Worm (Caenorhabditis elegans) whole organism, L2 larva: Measurements from ENCODE around the gene math-40.

Experiments
- aly-2 ChIP-seq: fragments of 150-350 bp; optimal IDR thresholded peaks from 2 replicates; lab custom pipeline; 2014; ENCODE audit warnings: missing biosample characterization, missing genetic modification characterization
- ama-1 ChIP-seq: fragments of 150-350 bp; optimal IDR thresholded peaks from 2 replicates; lab custom pipeline; 2018; ENCODE audit warnings: inconsistent platforms
- elt-3 ChIP-seq: sonication (generic microtip); optimal IDR thresholded peaks from 2 replicates; lab custom pipeline; 2017; ENCODE audit warnings: missing biosample characterization, missing genetic modification characterization
- nhr-11 ChIP-seq: fragments of 150-350 bp; optimal IDR thresholded peaks from 2 replicates; lab custom pipeline; 2014; ENCODE audit warnings: missing biosample characterization, missing genetic modification characterization
- unc-62 ChIP-seq: fragments of 150-350 bp; optimal IDR thresholded peaks from 2 replicates; lab custom pipeline; 2014; ENCODE audit warnings: missing biosample characterization, missing genetic modification reagents, missing genetic modification characterization
- ztf-11 ChIP-seq: sonication (generic microtip); optimal IDR thresholded peaks from 2 replicates; lab custom pipeline; 2017; ENCODE audit warnings: missing biosample characterization, missing genetic modification characterization

ce11 chrII:1852503-1852902, 22.1 kb downstream of the math-40 start, which contains the start of gene C52E2.2:
- TF ChIP-seq ama-1 (lab: Kevin White, UChicago), result no peak
- TF ChIP-seq nhr-11, result no peak
- TF ChIP-seq unc-62, result no peak
- no peak for TF ChIP-seq aly-2 (tag; lab: Kevin White, UChicago)
- no peak for TF ChIP-seq ztf-11 (tag; lab: Kevin White, UChicago)
- TF ChIP-seq elt-3, result no peak
